5 fruit fly cellular contexts compared by ENCODE assay signal in genomic region chr2L:7194351-7195037, dm6.
TF ChIP-seq lines count a peak whose summit lies in the region.

Gene CG4497 (minus strand): TSS chr2L:7194588.

- peak; percentile 44 for TF ChIP-seq CTCF in whole organism, embryonic (GFP tag; optimal IDR thresholded peaks at IDR 0.05; lab: Kevin White, UChicago)

TF ChIP-seq in whole organism, adult, 20 proteins besides CTCF, POLR2A, EP300 and RAD21 (continues in another document):
- TF ChIP-seq Hr96 (GFP tag; optimal IDR thresholded peaks at IDR 0.05; lab: Kevin White, UChicago) (peak; percentile 96), CG7101 (tag; optimal IDR thresholded peaks at IDR 0.05; lab: Kevin White, UChicago) (peak; percentile 89), pad (GFP tag; optimal IDR thresholded peaks at IDR 0.05; lab: Kevin White, UChicago) (peak; percentile 84), toe (GFP tag; optimal IDR thresholded peaks at IDR 0.05; lab: Kevin White, UChicago) (peak; percentile 98), kay (GFP tag; lab: Kevin White, UChicago; ENCODE audit: borderline replicate concordance) (peak; percentile 93), CG5204 (GFP tag; optimal IDR thresholded peaks at IDR 0.05; lab: Kevin White, UChicago) (peak; percentile 96), Crg-1 (GFP tag; optimal IDR thresholded peaks at IDR 0.05; lab: Kevin White, UChicago) (peak; percentile 96), CG7045 (GFP tag; optimal IDR thresholded peaks at IDR 0.05; lab: Kevin White, UChicago) (peak; percentile 93), tj (GFP tag; optimal IDR thresholded peaks at IDR 0.05; lab: Kevin White, UChicago) (peak; percentile 82), CG12768 (GFP tag; optimal IDR thresholded peaks at IDR 0.05; lab: Kevin White, UChicago) (peak; percentile 92), Mnt (GFP tag; optimal IDR thresholded peaks at IDR 0.05; lab: Kevin White, UChicago) (peak; percentile 88), CG33017 (tag; optimal IDR thresholded peaks at IDR 0.05; lab: Kevin White, UChicago) (peak; percentile 73), ovo (GFP tag; optimal IDR thresholded peaks at IDR 0.05; lab: Kevin White, UChicago) (peak; percentile 90), CG14711 (tag; optimal IDR thresholded peaks at IDR 0.05; lab: Kevin White, UChicago) (peak; percentile 84), cnc (optimal IDR thresholded peaks at IDR 0.05; lab: Kevin White, UChicago) (no peak), Clk (GFP tag; optimal IDR thresholded peaks at IDR 0.05; lab: Kevin White, UChicago) (peak; percentile 95), CG11617 (GFP tag; optimal IDR thresholded peaks at IDR 0.05; lab: Kevin White, UChicago) (peak; percentile 95), cic (GFP tag; optimal IDR thresholded peaks at IDR 0.05; lab: Kevin White, UChicago) (peak; percentile 71)

TF ChIP-seq in whole organism, embryonic, 481 proteins besides CTCF, POLR2A, EP300 and RAD21 (continues in another document):
- TF ChIP-seq Ssrp (tag; optimal IDR thresholded peaks at IDR 0.05; lab: Kevin White, UChicago) (peak; percentile 94), onecut (GFP tag; IDR thresholded peaks at IDR 0.05; lab: Robert Waterston, UW) (peak; percentile 88), nmo (GFP tag; optimal IDR thresholded peaks at IDR 0.05; lab: Kevin White, UChicago) (peak; percentile 94), danr (GFP tag; IDR thresholded peaks at IDR 0.05; lab: Robert Waterston, UW) (peak; percentile 87), Hr78 (GFP tag; optimal IDR thresholded peaks at IDR 0.05; lab: Kevin White, UChicago) (peak in 1 of 2 experiments; percentile 16), CG15011 (GFP tag; optimal IDR thresholded peaks at IDR 0.05; lab: Kevin White, UChicago) (peak; percentile 62), wor (GFP tag; IDR thresholded peaks at IDR 0.05; lab: Robert Waterston, UW) (peak; percentile 97), CG7357 (GFP tag; IDR thresholded peaks at IDR 0.05; lab: Robert Waterston, UW) (peak; percentile 88), tup (GFP tag; optimal IDR thresholded peaks at IDR 0.05; lab: Kevin White, UChicago) (peak; percentile 83), pan (optimal IDR thresholded peaks at IDR 0.05; lab: Kevin White, UChicago) (no peak), pan (GFP tag; optimal IDR thresholded peaks at IDR 0.05 in 1 of 2, IDR thresholded peaks at IDR 0.05 in 1 of 2) (peak in 1 of 2 experiments; percentile 92), lov (optimal IDR thresholded peaks at IDR 0.05; lab: Kevin White, UChicago) (no peak), lov (GFP tag; IDR thresholded peaks at IDR 0.05; lab: Robert Waterston, UW) (peak; percentile 88), Chrac-16 (GFP tag; optimal IDR thresholded peaks at IDR 0.05; lab: Kevin White, UChicago) (peak; percentile 94), BEAF-32 (GFP tag; optimal IDR thresholded peaks at IDR 0.05; lab: Kevin White, UChicago) (peak; percentile 47), Meics (GFP tag; optimal IDR thresholded peaks at IDR 0.05; lab: Kevin White, UChicago) (peak; percentile 87), CG9609 (GFP tag; optimal IDR thresholded peaks at IDR 0.05; lab: Kevin White, UChicago) (peak; percentile 97), CG10979 (tag; optimal IDR thresholded peaks at IDR 0.05; lab: Kevin White, UChicago) (peak; percentile 91)

TF ChIP-seq in whole organism, prepupa, 60 proteins besides CTCF, POLR2A, EP300 and RAD21 (continues in another document):
- TF ChIP-seq CG8319 (GFP tag; optimal IDR thresholded peaks at IDR 0.05; lab: Kevin White, UChicago) (peak; percentile 83), Smox (GFP tag; optimal IDR thresholded peaks at IDR 0.05; lab: Kevin White, UChicago) (peak; percentile 84), CG6854 (GFP tag; optimal IDR thresholded peaks at IDR 0.05; lab: Kevin White, UChicago) (peak; percentile 46), CG6808 (GFP tag; optimal IDR thresholded peaks at IDR 0.05; lab: Kevin White, UChicago) (peak; percentile 56), Sox15 (GFP tag; optimal IDR thresholded peaks at IDR 0.05; lab: Kevin White, UChicago) (peak; percentile 93), Ets21C (GFP tag; optimal IDR thresholded peaks at IDR 0.05; lab: Kevin White, UChicago) (peak; percentile 92), eg (GFP tag; IDR thresholded peaks at IDR 0.05; lab: Robert Waterston, UW) (peak; percentile 88), Blimp-1 (GFP tag; optimal IDR thresholded peaks at IDR 0.05; lab: Kevin White, UChicago) (peak; percentile 58), Eip93F (GFP tag; optimal IDR thresholded peaks at IDR 0.05; lab: Kevin White, UChicago) (peak; percentile 58), CG15336 (GFP tag; IDR thresholded peaks at IDR 0.05; lab: Robert Waterston, UW) (peak; percentile 74), ss (GFP tag; optimal IDR thresholded peaks at IDR 0.05; lab: Kevin White, UChicago) (peak; percentile 45 to 80), OdsH (GFP tag; optimal IDR thresholded peaks at IDR 0.05; lab: Kevin White, UChicago) (peak; percentile 93), CG6163 (GFP tag; IDR thresholded peaks at IDR 0.05; lab: Robert Waterston, UW) (peak; percentile 84), cyc (GFP tag; optimal IDR thresholded peaks at IDR 0.05; lab: Kevin White, UChicago) (peak; percentile 94), CG1621 (tag; optimal IDR thresholded peaks at IDR 0.05; lab: Kevin White, UChicago) (peak; percentile 48), CG11762 (GFP tag; optimal IDR thresholded peaks at IDR 0.05; lab: Kevin White, UChicago; ENCODE audit: insufficient read depth) (peak; percentile 79), acj6 (GFP tag; optimal IDR thresholded peaks at IDR 0.05; lab: Kevin White, UChicago) (peak; percentile 91), Ets96B (tag; optimal IDR thresholded peaks at IDR 0.05; lab: Kevin White, UChicago) (peak; percentile 77), vri (GFP tag; optimal IDR thresholded peaks at IDR 0.05; lab: Kevin White, UChicago) (peak; percentile 77)

TF ChIP-seq in whole organism, pupa, 21 proteins besides CTCF, POLR2A, EP300 and RAD21:
- TF ChIP-seq CG8159 (tag; optimal IDR thresholded peaks at IDR 0.05; lab: Kevin White, UChicago) (peak; percentile 75), CG13204 (GFP tag; optimal IDR thresholded peaks at IDR 0.05; lab: Kevin White, UChicago) (no peak), rn (GFP tag; IDR thresholded peaks at IDR 0.05; lab: Robert Waterston, UW) (peak; percentile 79), CG12605 (GFP tag; IDR thresholded peaks at IDR 0.05; lab: Robert Waterston, UW) (no peak), CG4496 (GFP tag; IDR thresholded peaks at IDR 0.05; lab: Robert Waterston, UW) (peak; percentile 97), CG17806 (tag; optimal IDR thresholded peaks at IDR 0.05; lab: Kevin White, UChicago) (peak; percentile 71), CG34367 (tag; optimal IDR thresholded peaks at IDR 0.05; lab: Kevin White, UChicago) (peak; percentile 63), CG32121 (GFP tag; IDR thresholded peaks at IDR 0.05; lab: Robert Waterston, UW) (peak; percentile 90), D1 (tag; optimal IDR thresholded peaks at IDR 0.05; lab: Kevin White, UChicago) (peak; percentile 10), CG10348 (GFP tag; IDR thresholded peaks at IDR 0.05; lab: Robert Waterston, UW) (peak; percentile 70), CG9948 (tag; optimal IDR thresholded peaks at IDR 0.05; lab: Kevin White, UChicago) (peak; percentile 58), Snoo (tag; optimal IDR thresholded peaks at IDR 0.05; lab: Kevin White, UChicago) (peak; percentile 65), Pif1B (GFP tag; optimal IDR thresholded peaks at IDR 0.05; lab: Kevin White, UChicago) (peak; percentile 79), CG14655 (GFP tag; optimal IDR thresholded peaks at IDR 0.05; lab: Kevin White, UChicago) (peak; percentile 79), CG8301 (tag; optimal IDR thresholded peaks at IDR 0.05; lab: Kevin White, UChicago) (peak; percentile 72), EcR (GFP tag; optimal IDR thresholded peaks at IDR 0.05; lab: Kevin White, UChicago) (no peak), CG15710 (tag; optimal IDR thresholded peaks at IDR 0.05; lab: Kevin White, UChicago) (peak; percentile 81), gl (tag; optimal IDR thresholded peaks at IDR 0.05; lab: Kevin White, UChicago) (no peak), Ets98B (GFP tag; IDR thresholded peaks at IDR 0.05; lab: Robert Waterston, UW) (peak; percentile 85), fd96Ca (GFP tag; IDR thresholded peaks at IDR 0.05; lab: Robert Waterston, UW) (peak; percentile 96), Pif1A (GFP tag; optimal IDR thresholded peaks at IDR 0.05; lab: Kevin White, UChicago) (peak; percentile 87)

TF ChIP-seq in whole organism, wandering third instar larva, 38 proteins besides CTCF, POLR2A, EP300 and RAD21 (continues in another document):
- no peak for TF ChIP-seq Hr78 (GFP tag; optimal IDR thresholded peaks at IDR 0.05; lab: Kevin White, UChicago)
- TF ChIP-seq ey (GFP tag; optimal IDR thresholded peaks at IDR 0.05; lab: Kevin White, UChicago): peak; percentile 91
- TF ChIP-seq Rel (GFP tag; optimal IDR thresholded peaks at IDR 0.05; lab: Kevin White, UChicago): no peak
- TF ChIP-seq Rel (tag; optimal IDR thresholded peaks at IDR 0.05; lab: Kevin White, UChicago): peak; percentile 42
- peak; percentile 45 for TF ChIP-seq sage (GFP tag; optimal IDR thresholded peaks at IDR 0.05; lab: Kevin White, UChicago)
- peak; percentile 95 for TF ChIP-seq tai (GFP tag; optimal IDR thresholded peaks at IDR 0.05; lab: Kevin White, UChicago)
- peak; percentile 85 for TF ChIP-seq woc (GFP tag; optimal IDR thresholded peaks at IDR 0.05; lab: Kevin White, UChicago)
- no peak for TF ChIP-seq Dfd (GFP tag; optimal IDR thresholded peaks at IDR 0.05; lab: Kevin White, UChicago)
- peak; percentile 48 for TF ChIP-seq GATAd (GFP tag; optimal IDR thresholded peaks at IDR 0.05; lab: Kevin White, UChicago)
- TF ChIP-seq dsf (GFP tag; optimal IDR thresholded peaks at IDR 0.05; lab: Kevin White, UChicago; ENCODE audit: borderline replicate concordance): peak; percentile 63
- TF ChIP-seq Abd-B (GFP tag; optimal IDR thresholded peaks at IDR 0.05; lab: Kevin White, UChicago): no peak
- TF ChIP-seq br (GFP tag; optimal IDR thresholded peaks at IDR 0.05; lab: Kevin White, UChicago): peak; percentile 90
- TF ChIP-seq Vsx2 (GFP tag; optimal IDR thresholded peaks at IDR 0.05; lab: Kevin White, UChicago; ENCODE audit: partially characterized antibody): peak; percentile 98
- peak; percentile 72 for TF ChIP-seq Sp1 (GFP tag; optimal IDR thresholded peaks at IDR 0.05; lab: Kevin White, UChicago)
- peak; percentile 74 for TF ChIP-seq CG32264 (GFP tag; optimal IDR thresholded peaks at IDR 0.05; lab: Kevin White, UChicago)
- TF ChIP-seq Dif (GFP tag; optimal IDR thresholded peaks at IDR 0.05; lab: Kevin White, UChicago; ENCODE audit: partially characterized antibody): peak; percentile 93
- peak; percentile 56 for TF ChIP-seq N (GFP tag; optimal IDR thresholded peaks at IDR 0.05; lab: Kevin White, UChicago)
- TF ChIP-seq Jra (GFP tag; optimal IDR thresholded peaks at IDR 0.05; lab: Kevin White, UChicago): peak; percentile 92
- peak; percentile 82 for TF ChIP-seq OdsH (GFP tag; optimal IDR thresholded peaks at IDR 0.05; lab: Kevin White, UChicago)
- peak; percentile 91 for TF ChIP-seq fru (GFP tag; optimal IDR thresholded peaks at IDR 0.05; lab: Kevin White, UChicago)
- no peak for TF ChIP-seq usp (GFP tag; optimal IDR thresholded peaks at IDR 0.05; lab: Kevin White, UChicago)
- TF ChIP-seq Hnf4 (GFP tag; optimal IDR thresholded peaks at IDR 0.05; lab: Kevin White, UChicago): peak; percentile 93
- peak; percentile 92 for TF ChIP-seq rgr (GFP tag; optimal IDR thresholded peaks at IDR 0.05; lab: Kevin White, UChicago)
- TF ChIP-seq CrebA (GFP tag; optimal IDR thresholded peaks at IDR 0.05; lab: Kevin White, UChicago; ENCODE audit: borderline replicate concordance): no peak
